Worm (Caenorhabditis elegans) whole organism, early embryonic: ENCODE data around the gene lnkn-1.

Source experiments
- F13C5.2 ChIP-seq: sonication (generic microtip); optimal IDR thresholded peaks from 2 replicates; lab custom pipeline; 2017; ENCODE audit warnings: mild to moderate bottlenecking, missing genetic modification characterization, inconsistent platforms, missing compliant biosample characterization
- aly-1 ChIP-seq: sonication (generic microtip); optimal IDR thresholded peaks from 2 replicates; lab custom pipeline; 2016; ENCODE audit warnings: missing genetic modification characterization, missing compliant biosample characterization
- ama-1 ChIP-seq: fragments of 150-350 bp; optimal IDR thresholded peaks from 2 replicates; lab custom pipeline; 2014
- ceh-13 ChIP-seq: fragments of 200-800 bp; sonication (Bioruptor generic); optimal IDR thresholded peaks from 2 replicates; lab custom pipeline; 2018; ENCODE audit warnings: mild to moderate bottlenecking, missing genetic modification characterization, missing compliant biosample characterization
- ceh-36 ChIP-seq: sonication (generic microtip); optimal IDR thresholded peaks from 2 replicates; lab custom pipeline; 2016; ENCODE audit warnings: missing genetic modification characterization, inconsistent platforms, missing compliant biosample characterization
- ets-7 ChIP-seq: sonication (generic microtip); optimal IDR thresholded peaks from 2 replicates; lab custom pipeline; 2016; ENCODE audit warnings: missing genotype, missing genetic modification characterization, missing compliant biosample characterization
- flt-1 ChIP-seq: fragments of 200-800 bp; sonication (Bioruptor generic); IDR thresholded peaks from 2 replicates; pipeline ENCODE4 v1.3.6; 2022; ENCODE audit warnings: missing genetic modification characterization, missing compliant biosample characterization
- hmbx-1 ChIP-seq: sonication (generic microtip); optimal IDR thresholded peaks from 2 replicates; lab custom pipeline; 2016; ENCODE audit warnings: mild to moderate bottlenecking, missing genetic modification characterization, missing compliant biosample characterization
- hmg-4 ChIP-seq: fragments of 200-800 bp; sonication (Bioruptor generic); optimal IDR thresholded peaks from 2 replicates; lab custom pipeline; 2018; ENCODE audit warnings: mild to moderate bottlenecking, missing genetic modification characterization, missing compliant biosample characterization
- pes-1 ChIP-seq: fragments of 200-800 bp; sonication (Bioruptor generic); IDR thresholded peaks from 2 replicates; pipeline ENCODE4 v1.3.6; 2022; ENCODE audit warnings: missing genetic modification reagents, missing genetic modification characterization, missing compliant biosample characterization
- scrt-1 ChIP-seq: fragments of 200-800 bp; sonication (Bioruptor generic); IDR thresholded peaks from 2 replicates; pipeline ENCODE4 v1.3.6; 2022; ENCODE audit warnings: missing genetic modification characterization, missing compliant biosample characterization
- tbx-37 ChIP-seq: fragments of 200-800 bp; sonication (Bioruptor generic); conservative IDR thresholded peaks from 2 replicates; pipeline ENCODE4 v1.3.6; 2022; ENCODE audit warnings: missing genetic modification reagents, missing genetic modification characterization, missing compliant biosample characterization
- tra-4 ChIP-seq: sonication (generic microtip); optimal IDR thresholded peaks from 2 replicates; lab custom pipeline; 2017; ENCODE audit warnings: missing genetic modification characterization, missing compliant biosample characterization

DNA sequence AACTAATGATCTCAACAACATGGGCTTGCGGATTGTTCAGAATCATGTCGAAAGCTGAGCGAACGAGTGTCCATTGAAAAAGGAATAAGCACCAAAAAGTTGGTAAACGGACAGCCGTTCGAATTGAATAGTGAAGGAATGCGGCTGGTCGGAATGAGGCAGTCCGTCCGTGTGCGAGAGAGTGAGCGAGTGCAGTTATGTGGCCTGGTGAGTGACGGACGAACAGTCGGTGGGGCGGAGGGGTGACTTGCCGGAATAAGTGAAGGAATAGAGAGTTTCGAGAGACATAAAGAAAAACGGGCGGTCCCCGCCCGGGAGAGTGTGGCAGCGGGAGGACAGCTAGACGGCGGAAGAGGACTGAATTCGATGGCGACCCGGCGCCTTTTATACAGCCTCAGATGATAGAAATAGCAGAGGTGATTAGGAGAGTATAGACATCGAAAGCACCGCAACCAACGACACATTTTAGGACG is 24.7 kb upstream of the lnkn-1 start:
- TF ChIP-seq ceh-13 (GFP tag; lab: Kevin White, UChicago) (no peak), ets-7 (tag; lab: Kevin White, UChicago) (no peak), flt-1 (GFP tag; lab: Robert Waterston, UW) (no peak), hmg-4 (GFP tag; lab: Kevin White, UChicago) (peak; percentile 77), ama-1 (lab: Kevin White, UChicago) (peak; percentile 81), tbx-37 (GFP tag; lab: Robert Waterston, UW) (no peak), aly-1 (peak; percentile 68), hmbx-1 (tag; lab: Kevin White, UChicago) (no peak), scrt-1 (GFP tag; lab: Robert Waterston, UW) (0 out of 2 replicates have a peak, but pooled peaks have one; percentile 54), tra-4 (tag; lab: Kevin White, UChicago) (no peak), ceh-36 (tag; lab: Kevin White, UChicago) (no peak), pes-1 (no peak; the same call in 1 of the 2 replicates), F13C5.2 (tag; lab: Kevin White, UChicago) (no peak)
